Fruit fly (Drosophila melanogaster) whole organism: ENCODE results near the gene CG5080.

Experiments
- CG8478 ChIP-seq: fragments of >200 bp; optimal IDR thresholded peaks from 2 replicates; lab custom pipeline; 2018; ENCODE audit warnings: inconsistent platforms
- Dll ChIP-seq: fragments of >200 bp; optimal IDR thresholded peaks from 2 replicates; lab custom pipeline; 2017
- EcR ChIP-seq, 2 experiments: fragments of >200 bp; optimal IDR thresholded peaks; 2 replicates each; lab custom pipeline; 2017; ENCODE audit warnings: missing biosample characterization in 2 of 2, missing genetic modification characterization in 2 of 2, missing genetic modification reagents in 2 of 2
- pan ChIP-seq: fragments of >200 bp; optimal IDR thresholded peaks from 2 replicates; lab custom pipeline; 2017
- psq ChIP-seq: fragments of >200 bp; optimal IDR thresholded peaks from 2 replicates; lab custom pipeline; 2017
- usp ChIP-seq: fragments of >200 bp; optimal IDR thresholded peaks from 2 replicates; lab custom pipeline; 2017; ENCODE audit warnings: missing biosample characterization, missing genetic modification characterization, mixed read lengths

The CG5080 gene

dm6 chr2L:1114230-1114629 lies 49.5 kb downstream of the CG5080 start:
- no peak for TF ChIP-seq Dll (lab: Kevin White, UChicago)
- no peak for TF ChIP-seq usp (GFP tag; lab: Kevin White, UChicago)
- TF ChIP-seq psq (lab: Kevin White, UChicago) = no peak
- no peak for TF ChIP-seq EcR (GFP tag; optimal IDR thresholded peaks at IDR 0.05; lab: Kevin White, UChicago)
- no peak for TF ChIP-seq CG8478
- no peak for TF ChIP-seq pan (lab: Kevin White, UChicago)

- no peak for TF ChIP-seq psq (lab: Kevin White, UChicago)
- no peak for TF ChIP-seq usp (GFP tag; lab: Kevin White, UChicago)
- no peak for TF ChIP-seq CG8478
- TF ChIP-seq pan (lab: Kevin White, UChicago) = no peak
- no peak for TF ChIP-seq EcR (GFP tag; optimal IDR thresholded peaks at IDR 0.05; lab: Kevin White, UChicago)
- no peak for TF ChIP-seq Dll (lab: Kevin White, UChicago)
These were observed 51.0 kb downstream of the CG5080 start, which contains the start of gene CG14340 for dm6 chr2L:1112641-1113040. Gene CG14340, plus strand, starts transcription at chr2L:1112941.
